Worm (Caenorhabditis elegans): ENCODE data around the gene clec-158.
A peak's percentile ranks its signal among the peaks of the same experiment; 100 is the strongest.

Gene clec-158

ce11 chrIII:6857390-6857848, 2.0 kb downstream of the clec-158 start (continued):
- TF ChIP-seq Y116A8C.19 (tag; optimal IDR thresholded peaks at IDR 0.05; ENCODE audit: borderline replicate concordance) (no peak), nhr-71 (tag; optimal IDR thresholded peaks at IDR 0.05) (peak; percentile 70), fkh-4 (tag; optimal IDR thresholded peaks at IDR 0.05; ENCODE audit: borderline replicate concordance) (no peak), tbx-2 (tag; optimal IDR thresholded peaks at IDR 0.05) (peak; percentile 40), zip-4 (GFP tag; optimal IDR thresholded peaks at IDR 0.05) (no peak), nhr-85 (tag) (peak; percentile 80), ceh-8 (GFP tag; optimal IDR thresholded peaks at IDR 0.05) (no peak), lin-15B (tag; optimal IDR thresholded peaks at IDR 0.05) (no peak), nhr-237 (tag; optimal IDR thresholded peaks at IDR 0.05) (no peak), F16B12.6 (tag; optimal IDR thresholded peaks at IDR 0.05) (no peak), unc-62 (GFP tag; optimal IDR thresholded peaks at IDR 0.05) (no peak), lin-39 (tag; optimal IDR thresholded peaks at IDR 0.05) (no peak), blmp-1 (tag; optimal IDR thresholded peaks at IDR 0.05) (peak; percentile 92), ceh-82 (tag; optimal IDR thresholded peaks at IDR 0.05) (peak in 1 of 3 experiments; percentile 9), nhr-20 (tag; optimal IDR thresholded peaks at IDR 0.05) (peak; percentile 69), pag-3 (tag; optimal IDR thresholded peaks at IDR 0.05; ENCODE audit: borderline replicate concordance, insufficient read depth) (no peak), xbp-1 (tag; optimal IDR thresholded peaks at IDR 0.05) (peak; percentile 29), grh-1 (GFP tag; IDR thresholded peaks at IDR 0.05) (no peak), lsy-2 (tag; optimal IDR thresholded peaks at IDR 0.05) (peak; percentile 33 to 72), hpl-2 (GFP tag; optimal IDR thresholded peaks at IDR 0.05) (no peak), fkh-8 (tag; optimal IDR thresholded peaks at IDR 0.05) (no peak), skn-1 (tag; optimal IDR thresholded peaks at IDR 0.05) (no peak), zag-1 (tag; optimal IDR thresholded peaks at IDR 0.05) (no peak), sptf-1 (tag; optimal IDR thresholded peaks at IDR 0.05) (no peak), isw-1 (GFP tag; IDR thresholded peaks at IDR 0.05) (no peak), swsn-7 (tag; optimal IDR thresholded peaks at IDR 0.05) (no peak), nhr-19 (GFP tag; conservative IDR thresholded peaks at IDR 0.05) (peak; percentile 42), ztf-4 (tag; optimal IDR thresholded peaks at IDR 0.05) (no peak), C04F5.9 (tag; optimal IDR thresholded peaks at IDR 0.05) (no peak), hlh-4 (tag; optimal IDR thresholded peaks at IDR 0.05) (no peak), elt-2 (tag; optimal IDR thresholded peaks at IDR 0.05) (peak; percentile 67), efl-1 (optimal IDR thresholded peaks at IDR 0.05) (peak; percentile 22 to 49), efl-1 (GFP tag; optimal IDR thresholded peaks at IDR 0.05 in 1 of 2) (peak in 1 of 2 experiments; percentile 22), elt-3 (tag; optimal IDR thresholded peaks at IDR 0.05) (peak in 2 of 6 experiments; percentile 1 to 51), irx-1 (tag; optimal IDR thresholded peaks at IDR 0.05) (no peak), ztf-11 (tag; optimal IDR thresholded peaks at IDR 0.05) (no peak), dpl-1 (GFP tag; optimal IDR thresholded peaks at IDR 0.05) (peak; percentile 36 to 45 (median 40)), jun-1 (tag; optimal IDR thresholded peaks at IDR 0.05) (no peak), fkh-10 (GFP tag; optimal IDR thresholded peaks at IDR 0.05) (no peak), fos-1 (tag; optimal IDR thresholded peaks at IDR 0.05) (no peak), mef-2 (tag; optimal IDR thresholded peaks at IDR 0.05) (no peak)

DNA sequence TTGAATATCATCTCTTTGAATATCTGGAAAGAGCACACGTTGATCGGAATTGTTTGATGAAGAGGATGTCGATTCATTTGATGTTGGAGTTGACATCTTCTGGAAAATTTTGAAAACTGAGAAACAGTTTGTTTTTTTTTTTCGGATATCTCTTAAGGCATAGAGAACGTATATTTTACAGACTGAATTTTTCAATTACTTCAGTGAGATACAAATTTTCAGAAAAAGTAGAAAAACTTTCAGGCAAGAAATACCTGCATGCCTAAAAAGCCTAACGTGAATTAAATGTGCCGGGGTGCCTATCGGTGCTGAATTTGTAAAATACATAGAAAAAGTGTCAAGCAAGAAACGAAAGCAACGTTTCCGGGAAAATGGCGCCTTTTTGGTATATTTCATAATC, 2.7 kb downstream of the clec-158 start, which contains the start of gene zak-1:
zak-1 (minus strand) TSS at position 101 of the 400 bp plus-strand sequence.
- TF ChIP-seq aha-1 (tag; optimal IDR thresholded peaks at IDR 0.05) (no peak), ets-5 (GFP tag; IDR thresholded peaks at IDR 0.05) (no peak), grh-1 (GFP tag; IDR thresholded peaks at IDR 0.05) (no peak), swsn-7 (tag; optimal IDR thresholded peaks at IDR 0.05) (no peak), nhr-84 (tag; optimal IDR thresholded peaks at IDR 0.05) (no peak), nhr-71 (tag; optimal IDR thresholded peaks at IDR 0.05) (no peak), unc-98 (GFP tag; IDR thresholded peaks at IDR 0.05) (no peak), fkh-10 (GFP tag; optimal IDR thresholded peaks at IDR 0.05) (no peak), aly-2 (tag; optimal IDR thresholded peaks at IDR 0.05) (no peak), efl-3 (GFP tag; optimal IDR thresholded peaks at IDR 0.05) (no peak), ceh-8 (GFP tag; optimal IDR thresholded peaks at IDR 0.05) (no peak), nhr-85 (tag) (no peak), dsc-1 (tag; optimal IDR thresholded peaks at IDR 0.05) (no peak)
